Worm (Caenorhabditis elegans): Measurements from ENCODE around the gene col-138.

- no peak for TF ChIP-seq lin-39 (tag; optimal IDR thresholded peaks at IDR 0.05)
- TF ChIP-seq unc-62 (GFP tag; optimal IDR thresholded peaks at IDR 0.05) = no peak
- no peak for TF ChIP-seq mab-5 (tag; optimal IDR thresholded peaks at IDR 0.05)
These were observed 16.2 kb upstream of the col-138 start for ce11 chrIV:17199706-17200105.

All from whole organism, L2 larva.